Worm (Caenorhabditis elegans): ENCODE measurements around the gene sri-28.
A peak's percentile ranks its signal among the peaks of the same experiment; 100 is the strongest.

sri-28 gene

ce11 chrII:3053689-3054088 lies 5.2 kb downstream of the sri-28 start:
- TF ChIP-seq unc-62 (GFP tag; optimal IDR thresholded peaks at IDR 0.05) (no peak), lin-39 (tag; optimal IDR thresholded peaks at IDR 0.05) (no peak), aly-2 (tag; optimal IDR thresholded peaks at IDR 0.05) (no peak), blmp-1 (tag; optimal IDR thresholded peaks at IDR 0.05; ENCODE audit: insufficient read depth) (no peak), sma-3 (GFP tag; optimal IDR thresholded peaks at IDR 0.05) (no peak), unc-55 (GFP tag; optimal IDR thresholded peaks at IDR 0.05) (no peak), ZK546.5 (tag; optimal IDR thresholded peaks at IDR 0.05) (no peak), fos-1 (tag; optimal IDR thresholded peaks at IDR 0.05) (no peak), egl-27 (tag; optimal IDR thresholded peaks at IDR 0.05) (no peak), nhr-129 (tag; optimal IDR thresholded peaks at IDR 0.05) (no peak), nhr-25 (tag; optimal IDR thresholded peaks at IDR 0.05) (no peak)

DNA sequence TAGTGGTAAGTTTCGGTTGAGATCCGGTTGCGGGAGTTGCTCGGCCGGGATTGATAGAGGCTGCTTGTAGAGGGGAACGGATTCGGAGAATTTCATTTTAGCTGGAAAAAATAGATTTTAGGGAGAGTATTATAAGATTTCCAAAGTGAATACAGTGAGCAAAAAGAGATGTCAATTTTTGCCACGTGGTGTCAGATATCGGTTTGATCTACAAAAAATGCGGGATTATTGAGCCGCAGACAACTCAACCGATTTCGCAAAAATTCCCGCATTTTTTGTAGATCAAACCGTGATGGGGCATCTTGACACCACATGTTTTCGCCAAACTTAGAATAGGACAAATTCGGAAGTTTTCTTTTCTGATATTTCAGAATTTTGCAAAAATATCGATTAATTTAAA lies 5.7 kb downstream of the sri-28 start, which contains the start of gene lido-13:
Gene lido-13, minus strand, starts transcription at position 101 of the 400 bp plus-strand sequence.
- TF ChIP-seq peb-1 (tag; optimal IDR thresholded peaks at IDR 0.05) (no peak), snpc-4 (tag; optimal IDR thresholded peaks at IDR 0.05) (no peak), egl-27 (tag; optimal IDR thresholded peaks at IDR 0.05) (no peak), aly-2 (tag; optimal IDR thresholded peaks at IDR 0.05) (no peak), alr-1 (tag; optimal IDR thresholded peaks at IDR 0.05) (no peak), unc-39 (tag; optimal IDR thresholded peaks at IDR 0.05) (no peak), lin-39 (tag; optimal IDR thresholded peaks at IDR 0.05) (no peak)

DNA sequence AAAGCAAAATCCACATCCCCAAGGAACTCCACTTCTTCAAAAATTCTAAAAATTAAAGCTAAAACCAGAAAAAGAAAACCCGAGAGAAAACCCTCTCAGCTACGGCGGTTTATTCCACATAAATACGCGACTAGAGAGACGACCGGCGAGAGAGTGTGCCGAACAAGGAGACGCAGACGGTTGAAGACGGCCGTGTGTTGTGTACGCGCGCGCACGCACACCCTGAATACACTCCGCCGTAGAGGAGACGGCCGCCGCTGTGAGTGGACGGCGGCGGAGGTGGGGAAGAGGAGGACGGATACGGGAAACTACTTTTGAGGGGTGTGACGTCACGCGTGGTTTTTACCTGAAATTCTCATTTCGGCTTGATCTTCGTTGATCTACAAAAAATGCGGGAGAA lies 6.1 kb downstream of the sri-28 start:
- TF ChIP-seq unc-55 (GFP tag; optimal IDR thresholded peaks at IDR 0.05) (peak; percentile 36), ztf-11 (tag; optimal IDR thresholded peaks at IDR 0.05) (no peak), fos-1 (tag; optimal IDR thresholded peaks at IDR 0.05) (no peak), elt-3 (tag; optimal IDR thresholded peaks at IDR 0.05) (no peak), blmp-1 (tag; optimal IDR thresholded peaks at IDR 0.05; ENCODE audit: insufficient read depth) (no peak), nhr-6 (tag; optimal IDR thresholded peaks at IDR 0.05) (no peak), aly-2 (tag; optimal IDR thresholded peaks at IDR 0.05) (no peak), mab-5 (tag; optimal IDR thresholded peaks at IDR 0.05) (no peak), lin-13 (GFP tag; optimal IDR thresholded peaks at IDR 0.05) (no peak), F13H6.1 (tag; optimal IDR thresholded peaks at IDR 0.05) (peak; percentile 19), C34F6.9 (tag; optimal IDR thresholded peaks at IDR 0.05) (no peak), nhr-129 (tag; optimal IDR thresholded peaks at IDR 0.05) (no peak), nhr-23 (tag; optimal IDR thresholded peaks at IDR 0.05) (no peak), egl-27 (tag; optimal IDR thresholded peaks at IDR 0.05) (no peak), nhr-237 (tag; optimal IDR thresholded peaks at IDR 0.05) (no peak), peb-1 (tag; optimal IDR thresholded peaks at IDR 0.05) (no peak), ama-1 (optimal IDR thresholded peaks at IDR 0.05) (no peak), sma-3 (GFP tag; optimal IDR thresholded peaks at IDR 0.05) (no peak)

ce11 chrII:3055531-3055930 lies 7.1 kb downstream of the sri-28 start:
- TF ChIP-seq unc-55 (GFP tag; optimal IDR thresholded peaks at IDR 0.05) (peak; percentile 25), Y55F3AM.14 (GFP tag; optimal IDR thresholded peaks at IDR 0.05) (no peak), nhr-11 (tag; optimal IDR thresholded peaks at IDR 0.05) (no peak), crh-2 (tag; optimal IDR thresholded peaks at IDR 0.05) (peak; percentile 17), C34F6.9 (tag; optimal IDR thresholded peaks at IDR 0.05) (peak; percentile 35), nhr-129 (tag; optimal IDR thresholded peaks at IDR 0.05) (peak; percentile 26)

- TF ChIP-seq elt-3 (tag; optimal IDR thresholded peaks at IDR 0.05) (no peak), ama-1 (optimal IDR thresholded peaks at IDR 0.05) (no peak), ztf-4 (tag; optimal IDR thresholded peaks at IDR 0.05) (no peak), mab-5 (tag; optimal IDR thresholded peaks at IDR 0.05) (no peak), ceh-82 (tag; optimal IDR thresholded peaks at IDR 0.05) (no peak), nhr-23 (tag; optimal IDR thresholded peaks at IDR 0.05) (no peak), ZK546.5 (tag; optimal IDR thresholded peaks at IDR 0.05) (no peak), ceh-16 (tag; optimal IDR thresholded peaks at IDR 0.05) (no peak), F13H6.1 (tag; optimal IDR thresholded peaks at IDR 0.05) (no peak)
Observed at ce11 chrII:3056266-3056872, 7.9 kb downstream of the sri-28 start, which contains the start of gene lin-8. Gene lin-8 (plus strand): TSS chrII:3056822.

DNA sequence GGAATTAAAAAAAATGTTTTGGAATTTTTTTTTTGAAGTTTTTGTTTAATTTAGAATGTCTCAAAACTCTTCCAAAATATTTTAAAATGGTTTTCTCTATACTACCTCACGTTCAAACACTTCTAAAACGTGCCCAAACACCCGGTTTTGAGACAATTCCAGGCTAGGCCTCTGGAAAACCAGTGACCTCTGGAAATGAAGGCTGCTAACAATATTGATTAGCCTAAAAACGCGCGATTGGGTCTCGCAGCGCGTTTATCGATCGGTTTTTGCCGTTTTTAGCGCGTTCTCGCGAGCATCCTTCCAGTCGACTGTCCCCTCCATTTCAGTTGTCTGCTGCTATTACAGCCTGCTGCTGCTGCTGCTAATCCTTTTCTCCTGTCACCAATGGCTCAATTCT lies 12.3 kb downstream of the sri-28 start, which contains the start of gene Y25C1A.6:
Gene Y25C1A.6, plus strand, starts transcription at position 301 of the 400 bp plus-strand sequence.
- no peak for TF ChIP-seq sma-9 (GFP tag; optimal IDR thresholded peaks at IDR 0.05)
- no peak for TF ChIP-seq sma-9 (tag; optimal IDR thresholded peaks at IDR 0.05)
- TF ChIP-seq zag-1 (tag; optimal IDR thresholded peaks at IDR 0.05): no peak
- TF ChIP-seq fos-1 (tag; optimal IDR thresholded peaks at IDR 0.05): no peak
- no peak for TF ChIP-seq lsy-2 (tag; optimal IDR thresholded peaks at IDR 0.05)
- no peak for TF ChIP-seq lin-39 (tag; optimal IDR thresholded peaks at IDR 0.05)
- TF ChIP-seq unc-55 (GFP tag; optimal IDR thresholded peaks at IDR 0.05): no peak
- no peak for TF ChIP-seq crh-2 (tag; optimal IDR thresholded peaks at IDR 0.05)
- no peak for TF ChIP-seq F13H6.1 (tag; optimal IDR thresholded peaks at IDR 0.05)
- TF ChIP-seq lin-13 (GFP tag; optimal IDR thresholded peaks at IDR 0.05): no peak
- no peak for TF ChIP-seq R02D3.7 (tag; optimal IDR thresholded peaks at IDR 0.05)
- no peak for TF ChIP-seq ceh-16 (tag; optimal IDR thresholded peaks at IDR 0.05)
- no peak for TF ChIP-seq peb-1 (tag; optimal IDR thresholded peaks at IDR 0.05)
- TF ChIP-seq nhr-11 (tag; optimal IDR thresholded peaks at IDR 0.05): no peak
- no peak for TF ChIP-seq aly-2 (tag; optimal IDR thresholded peaks at IDR 0.05)
- no peak for TF ChIP-seq unc-39 (tag; optimal IDR thresholded peaks at IDR 0.05)

All from whole organism, L2 larva.